Fruit fly (Drosophila melanogaster) whole organism, embryonic: Measurements from ENCODE around the gene CG10841.
A peak's percentile ranks its signal among the peaks of the same experiment; 100 is the strongest.

Source experiments
- Asciz ChIP-seq: fragments of 200-800 bp; sonication (Bioruptor generic); optimal IDR thresholded peaks from 2 replicates; lab custom pipeline; 2017; ENCODE audit warnings: missing biosample characterization, mild to moderate bottlenecking, missing genetic modification characterization, missing genetic modification reagents
- CG10147 ChIP-seq: fragments of 200-800 bp; sonication (Bioruptor generic); optimal IDR thresholded peaks from 2 replicates; lab custom pipeline; 2019; ENCODE audit warnings: missing biosample characterization, mild to moderate bottlenecking, missing genetic modification characterization, moderate library complexity
- CG11723 ChIP-seq: fragments of 200-800 bp; sonication (Bioruptor generic); optimal IDR thresholded peaks from 2 replicates; lab custom pipeline; 2017; ENCODE audit warnings: missing biosample characterization, mild to moderate bottlenecking, missing genetic modification characterization
- CG12236 ChIP-seq: fragments of 200-800 bp; sonication (Bioruptor generic); optimal IDR thresholded peaks from 2 replicates; lab custom pipeline; 2016; ENCODE audit warnings: missing biosample characterization, missing genetic modification characterization
- CG13287 ChIP-seq: fragments of 200-800 bp; sonication (Bioruptor generic); IDR thresholded peaks from 2 replicates; pipeline ENCODE4 v1.3.6; 2022; ENCODE audit warnings: missing biosample characterization, missing genetic modification characterization; ENCODE audit not compliant: partially characterized antibody
- CG14050 ChIP-seq: fragments of 200-800 bp; sonication (Bioruptor generic); IDR thresholded peaks from 3 replicates; pipeline ENCODE4 v1.3.6; 2022; ENCODE audit warnings: missing biosample characterization, missing genetic modification characterization
- CG17359 ChIP-seq: fragments of 200-800 bp; sonication (Bioruptor generic); optimal IDR thresholded peaks from 3 replicates; lab custom pipeline; 2018; ENCODE audit warnings: missing biosample characterization, mild to moderate bottlenecking, missing genetic modification characterization, moderate library complexity
- CG17568 ChIP-seq: fragments of 200-800 bp; sonication (Bioruptor generic); optimal IDR thresholded peaks from 2 replicates; lab custom pipeline; 2018; ENCODE audit warnings: missing biosample characterization, mild to moderate bottlenecking, missing genetic modification characterization, moderate library complexity
- CG18262 ChIP-seq: fragments of 200-800 bp; optimal IDR thresholded peaks from 3 replicates; lab custom pipeline; 2019; ENCODE audit warnings: missing biosample characterization, mild to moderate bottlenecking, missing genetic modification characterization, moderate library complexity
- CG2202 ChIP-seq: fragments of 200-800 bp; sonication (Bioruptor generic); optimal IDR thresholded peaks from 2 replicates; lab custom pipeline; 2018; ENCODE audit warnings: missing biosample characterization, mild to moderate bottlenecking, missing genetic modification characterization
- CG3281 ChIP-seq: fragments of 200-800 bp; sonication (Bioruptor generic); optimal IDR thresholded peaks from 3 replicates; lab custom pipeline; 2017; ENCODE audit warnings: missing biosample characterization, mild to moderate bottlenecking, missing genetic modification characterization
- CG42726 ChIP-seq: fragments of 200-800 bp; sonication (Bioruptor generic); IDR thresholded peaks from 2 replicates; pipeline ENCODE4 v1.3.6; 2022; ENCODE audit warnings: missing biosample characterization, missing genetic modification characterization; ENCODE audit not compliant: partially characterized antibody
- CG4854 ChIP-seq: fragments of 200-800 bp; sonication (Bioruptor generic); optimal IDR thresholded peaks from 2 replicates; lab custom pipeline; 2016; ENCODE audit warnings: missing biosample characterization, missing genetic modification characterization, inconsistent platforms
- CG6175 ChIP-seq: fragments of 200-800 bp; sonication (Bioruptor generic); IDR thresholded peaks from 3 replicates; pipeline ENCODE4 v1.3.6; 2022; ENCODE audit warnings: missing biosample characterization, missing genetic modification characterization
- CG6854 ChIP-seq: fragments of 200-800 bp; sonication (Bioruptor generic); optimal IDR thresholded peaks from 3 replicates; lab custom pipeline; 2017; ENCODE audit warnings: missing biosample characterization, mild to moderate bottlenecking, missing genetic modification characterization
- CG7357 ChIP-seq: fragments of 200-800 bp; sonication (Bioruptor generic); IDR thresholded peaks from 3 replicates; pipeline ENCODE4 v1.3.6; 2022; ENCODE audit warnings: missing biosample characterization, missing genetic modification characterization
- CG7963 ChIP-seq: fragments of 200-800 bp; sonication (Bioruptor generic); IDR thresholded peaks from 3 replicates; pipeline ENCODE4 v1.3.6; 2022; ENCODE audit warnings: missing biosample characterization, missing genetic modification characterization; ENCODE audit not compliant: partially characterized antibody
- CG8290 ChIP-seq, 3 experiments: fragments of 200-800 bp; sonication (Bioruptor generic); optimal IDR thresholded peaks; 2 replicates each; lab custom pipeline; 2016 to 2019; ENCODE audit warnings: missing biosample characterization in 3 of 3, missing genetic modification characterization in 3 of 3, mild to moderate bottlenecking in 2 of 3, moderate library complexity in 1 of 3
- CG8944 ChIP-seq: fragments of 200-800 bp; sonication (Bioruptor generic); optimal IDR thresholded peaks from 3 replicates; lab custom pipeline; 2016; ENCODE audit warnings: missing biosample characterization, missing genetic modification characterization
- CG9437 ChIP-seq: fragments of 200-800 bp; sonication (Bioruptor generic); optimal IDR thresholded peaks from 2 replicates; lab custom pipeline; 2018; ENCODE audit warnings: missing biosample characterization, mild to moderate bottlenecking, missing genetic modification characterization
- CG9932 ChIP-seq: fragments of 200-800 bp; sonication (Bioruptor generic); IDR thresholded peaks from 2 replicates; pipeline ENCODE4 v1.3.6; 2022; ENCODE audit warnings: missing biosample characterization, missing genetic modification characterization
- Dek ChIP-seq: fragments of 200-800 bp; sonication (Bioruptor generic); optimal IDR thresholded peaks from 3 replicates; lab custom pipeline; 2019; ENCODE audit warnings: missing biosample characterization, mild to moderate bottlenecking, missing genetic modification characterization, moderate library complexity
- Doc3 ChIP-seq: fragments of 200-800 bp; sonication (Bioruptor generic); IDR thresholded peaks from 3 replicates; pipeline ENCODE4 v1.3.6; 2022; ENCODE audit warnings: missing biosample characterization, missing genetic modification characterization; ENCODE audit not compliant: partially characterized antibody
- Drgx ChIP-seq: fragments of 200-800 bp; sonication (Bioruptor generic); IDR thresholded peaks from 2 replicates; pipeline ENCODE4 v1.3.6; 2022; ENCODE audit warnings: missing biosample characterization, missing genetic modification characterization
- HLH3B ChIP-seq: fragments of 200-800 bp; sonication (Bioruptor generic); IDR thresholded peaks from 2 replicates; pipeline ENCODE4 v1.3.6; 2022; ENCODE audit warnings: missing biosample characterization, missing genetic modification characterization
- HLH4C ChIP-seq: fragments of 200-800 bp; sonication (Bioruptor generic); IDR thresholded peaks from 3 replicates; pipeline ENCODE4 v1.3.6; 2022; ENCODE audit warnings: missing biosample characterization, missing genetic modification characterization; ENCODE audit not compliant: partially characterized antibody
- Hey ChIP-seq: fragments of 200-800 bp; sonication (Bioruptor generic); optimal IDR thresholded peaks from 3 replicates; lab custom pipeline; 2018; ENCODE audit warnings: missing biosample characterization, mild to moderate bottlenecking, missing genetic modification characterization
- Lhr ChIP-seq: fragments of 200-800 bp; sonication (Bioruptor generic); optimal IDR thresholded peaks from 3 replicates; lab custom pipeline; 2017; ENCODE audit warnings: mild to moderate bottlenecking, missing biosample characterization, missing genetic modification reagents, missing genetic modification characterization
- MTF-1 ChIP-seq: fragments of 200-800 bp; sonication (Bioruptor generic); optimal IDR thresholded peaks from 2 replicates; lab custom pipeline; 2018; ENCODE audit warnings: missing biosample characterization, mild to moderate bottlenecking, missing genetic modification characterization, borderline replicate concordance
- NFAT ChIP-seq: fragments of 200-800 bp; sonication (Bioruptor generic); IDR thresholded peaks from 2 replicates; pipeline ENCODE4 v1.3.6; 2022; ENCODE audit warnings: missing biosample characterization, missing genetic modification characterization
- Oaz ChIP-seq: fragments of 200-800 bp; sonication (Bioruptor generic); IDR thresholded peaks from 2 replicates; pipeline ENCODE4 v1.3.6; 2022; ENCODE audit warnings: missing biosample characterization, missing genetic modification characterization
- Ptx1 ChIP-seq: fragments of 200-800 bp; sonication (Bioruptor generic); IDR thresholded peaks from 2 replicates; pipeline ENCODE4 v1.3.6; 2022; ENCODE audit warnings: missing biosample characterization, missing genetic modification characterization
- Sry-β ChIP-seq: fragments of 200-800 bp; sonication (Bioruptor generic); optimal IDR thresholded peaks from 2 replicates; lab custom pipeline; 2018; ENCODE audit warnings: missing biosample characterization, mild to moderate bottlenecking, missing genetic modification characterization, moderate library complexity
- Vsx1 ChIP-seq: fragments of 200-800 bp; sonication (Bioruptor generic); optimal IDR thresholded peaks from 2 replicates; lab custom pipeline; 2017; ENCODE audit warnings: missing biosample characterization, mild to moderate bottlenecking, missing genetic modification characterization, missing genetic modification reagents
- Xbp1 ChIP-seq: fragments of 200-800 bp; sonication (Bioruptor generic); optimal IDR thresholded peaks from 3 replicates; lab custom pipeline; 2016; ENCODE audit warnings: missing biosample characterization, mild to moderate bottlenecking, missing genetic modification characterization
- Xrp1 ChIP-seq: fragments of 200-800 bp; sonication (Bioruptor generic); IDR thresholded peaks from 2 replicates; pipeline ENCODE4 v1.3.6; 2022; ENCODE audit warnings: missing biosample characterization, missing genetic modification characterization
- ase ChIP-seq: fragments of 200-800 bp; sonication (Bioruptor generic); IDR thresholded peaks from 3 replicates; pipeline ENCODE4 v1.3.6; 2022; ENCODE audit warnings: missing biosample characterization, missing genetic modification characterization
- dan ChIP-seq: fragments of 200-800 bp; sonication (Bioruptor generic); IDR thresholded peaks from 2 replicates; pipeline ENCODE4 v1.3.6; 2022; ENCODE audit warnings: missing biosample characterization, missing genetic modification characterization
- dysf ChIP-seq: fragments of 200-800 bp; sonication (Bioruptor generic); IDR thresholded peaks from 3 replicates; pipeline ENCODE4 v1.3.6; 2022; ENCODE audit warnings: missing biosample characterization, missing genetic modification characterization
- esg ChIP-seq: fragments of 200-800 bp; sonication (Bioruptor generic); conservative IDR thresholded peaks from 2 replicates; pipeline ENCODE4 v1.3.6; 2022; ENCODE audit warnings: missing biosample characterization, missing genetic modification characterization
- eve ChIP-seq, 2 experiments: fragments of >200 bp; optimal IDR thresholded peaks; 2 replicates each; lab custom pipeline; 2017; ENCODE audit warnings: missing biosample characterization in 2 of 2, missing genetic modification characterization in 2 of 2
- fd3F ChIP-seq: fragments of 200-800 bp; sonication (Bioruptor generic); optimal IDR thresholded peaks from 2 replicates; lab custom pipeline; 2018; ENCODE audit warnings: missing biosample characterization, mild to moderate bottlenecking, missing genetic modification characterization, moderate library complexity
- gro ChIP-seq: fragments of 200-800 bp; sonication (Bioruptor generic); optimal IDR thresholded peaks from 2 replicates; lab custom pipeline; 2016; ENCODE audit warnings: missing biosample characterization, missing genetic modification characterization
- klu ChIP-seq: fragments of 200-800 bp; sonication (Bioruptor generic); IDR thresholded peaks from 2 replicates; pipeline ENCODE4 v1.3.6; 2022; ENCODE audit warnings: missing biosample characterization, missing genetic modification characterization
- lola ChIP-seq, 3 experiments: fragments of >200 bp in 2 of 3; fragments of 200-800 bp in 1 of 3; sonication (Bioruptor generic) in 1 of 3; optimal IDR thresholded peaks; 2 replicates each; lab custom pipeline; 2017 to 2019; ENCODE audit warnings: missing biosample characterization in 3 of 3, missing genetic modification characterization in 3 of 3, mild to moderate bottlenecking in 1 of 3, moderate library complexity in 1 of 3
- rib ChIP-seq: fragments of 200-800 bp; sonication (Bioruptor generic); IDR thresholded peaks from 2 replicates; pipeline ENCODE4 v1.3.6; 2022; ENCODE audit warnings: missing biosample characterization, missing genetic modification characterization
- sim ChIP-seq: fragments of 200-800 bp; sonication (Bioruptor generic); IDR thresholded peaks from 2 replicates; pipeline ENCODE4 v1.3.6; 2022; ENCODE audit warnings: missing biosample characterization, missing genetic modification characterization
- stc ChIP-seq: fragments of 200-800 bp; sonication (Bioruptor generic); IDR thresholded peaks from 2 replicates; pipeline ENCODE4 v1.3.6; 2022; ENCODE audit warnings: missing biosample characterization, missing genetic modification characterization
- yki ChIP-seq: fragments of >200 bp; optimal IDR thresholded peaks from 3 replicates; lab custom pipeline; 2018

Gene CG10841

dm6 chr3R:13683624-13684568, 52.2 kb downstream of the CG10841 start, which contains the start of gene flfl (continued):
- TF ChIP-seq CG7963, result no peak
- TF ChIP-seq ase, result no peak
- TF ChIP-seq CG3281 (GFP tag; lab: Kevin White, UChicago), result no peak
- no peak for TF ChIP-seq CG17359 (tag; lab: Kevin White, UChicago)
- no peak for TF ChIP-seq Vsx1 (GFP tag; lab: Kevin White, UChicago)
- no peak for TF ChIP-seq CG4854
- TF ChIP-seq CG6175 (GFP tag; lab: Robert Waterston, UW), result no peak
- no peak for TF ChIP-seq gro (GFP tag; lab: Kevin White, UChicago)
- TF ChIP-seq Sry-β (GFP tag; lab: Kevin White, UChicago), result no peak
- TF ChIP-seq CG7357, result no peak
- TF ChIP-seq fd3F, result no peak
- no peak for TF ChIP-seq Xrp1 (GFP tag; lab: Robert Waterston, UW)
- no peak for TF ChIP-seq CG11723
- TF ChIP-seq CG9932 (GFP tag; lab: Robert Waterston, UW), result no peak
- TF ChIP-seq dan (GFP tag; lab: Robert Waterston, UW), result no peak
- no peak for TF ChIP-seq CG42726 (GFP tag; lab: Robert Waterston, UW)
- TF ChIP-seq Hey (tag; lab: Kevin White, UChicago), result no peak
- no peak for TF ChIP-seq Ptx1 (GFP tag; lab: Robert Waterston, UW)
- no peak for TF ChIP-seq Xbp1 (GFP tag; lab: Kevin White, UChicago)
- TF ChIP-seq HLH3B, result no peak
- TF ChIP-seq eve (GFP tag; optimal IDR thresholded peaks at IDR 0.05; lab: Kevin White, UChicago), result no peak
- TF ChIP-seq Lhr (GFP tag; lab: Kevin White, UChicago), result no peak
- TF ChIP-seq rib (GFP tag; lab: Robert Waterston, UW), result no peak
- no peak for TF ChIP-seq NFAT (GFP tag; lab: Robert Waterston, UW)
- TF ChIP-seq CG10147 (GFP tag; lab: Kevin White, UChicago), result no peak
- no peak for TF ChIP-seq lola (GFP tag; optimal IDR thresholded peaks at IDR 0.05; lab: Kevin White, UChicago)
- TF ChIP-seq CG8944 (GFP tag; lab: Kevin White, UChicago), result no peak
- peak; percentile 97 for TF ChIP-seq yki (lab: Kevin White, UChicago)
- no peak for TF ChIP-seq Doc3 (GFP tag; lab: Robert Waterston, UW)
- no peak for TF ChIP-seq Asciz (GFP tag; lab: Kevin White, UChicago)
- TF ChIP-seq CG17568, result no peak
- TF ChIP-seq Dek, result no peak
- no peak for TF ChIP-seq CG13287 (GFP tag; lab: Robert Waterston, UW)
- TF ChIP-seq CG14050, result no peak
- no peak for TF ChIP-seq dysf (GFP tag; lab: Robert Waterston, UW)
- TF ChIP-seq CG18262 (tag; lab: Kevin White, UChicago), result no peak
- TF ChIP-seq CG6854, result no peak
- TF ChIP-seq sim (GFP tag; lab: Robert Waterston, UW), result no peak
- no peak for TF ChIP-seq CG8290 (GFP tag; optimal IDR thresholded peaks at IDR 0.05; lab: Kevin White, UChicago)
- TF ChIP-seq CG8290 (tag; optimal IDR thresholded peaks at IDR 0.05; lab: Kevin White, UChicago), result peak in 1 of 2 experiments; percentile 72
- no peak for TF ChIP-seq klu (GFP tag; lab: Robert Waterston, UW)
- TF ChIP-seq HLH4C, result no peak
- peak; percentile 64 for TF ChIP-seq CG9437
- TF ChIP-seq Oaz, result no peak
- no peak for TF ChIP-seq stc (GFP tag; lab: Robert Waterston, UW)
- TF ChIP-seq MTF-1 (GFP tag; lab: Kevin White, UChicago), result peak; percentile 0
- no peak for TF ChIP-seq CG12236 (GFP tag; lab: Kevin White, UChicago)
- no peak for TF ChIP-seq esg (GFP tag; lab: Robert Waterston, UW)
- TF ChIP-seq Drgx (GFP tag; lab: Robert Waterston, UW), result no peak
- no peak for TF ChIP-seq CG2202 (tag; lab: Kevin White, UChicago)
